Worm (Caenorhabditis elegans) whole organism, L2 larva: Measurements from ENCODE around the gene ZK930.4.

Experiments
- C34F6.9 ChIP-seq: fragments of 150-350 bp; optimal IDR thresholded peaks from 2 replicates; lab custom pipeline; 2014; ENCODE audit warnings: missing biosample characterization, missing genetic modification characterization
- F13H6.1 ChIP-seq: sonication (generic microtip); optimal IDR thresholded peaks from 2 replicates; lab custom pipeline; 2016; ENCODE audit warnings: missing genetic modification characterization, missing compliant biosample characterization
- ZK546.5 ChIP-seq: sonication (generic microtip); optimal IDR thresholded peaks from 2 replicates; lab custom pipeline; 2017; ENCODE audit warnings: missing biosample characterization, missing genetic modification characterization
- alr-1 ChIP-seq: fragments of 150-350 bp; optimal IDR thresholded peaks from 2 replicates; lab custom pipeline; 2014; ENCODE audit warnings: missing biosample characterization, missing genetic modification characterization
- aly-2 ChIP-seq: fragments of 150-350 bp; optimal IDR thresholded peaks from 2 replicates; lab custom pipeline; 2014; ENCODE audit warnings: missing biosample characterization, missing genetic modification characterization
- ama-1 ChIP-seq: fragments of 150-350 bp; optimal IDR thresholded peaks from 2 replicates; lab custom pipeline; 2018; ENCODE audit warnings: inconsistent platforms
- blmp-1 ChIP-seq: sonication (generic microtip); optimal IDR thresholded peaks from 2 replicates; lab custom pipeline; 2017; ENCODE audit warnings: missing genetic modification characterization, mild to moderate bottlenecking, missing compliant biosample characterization, antibody characterized with exemption, moderate library complexity; ENCODE audit not compliant: insufficient read depth
- crh-2 ChIP-seq: sonication (generic microtip); optimal IDR thresholded peaks from 2 replicates; lab custom pipeline; 2017; ENCODE audit warnings: missing biosample characterization, missing genetic modification characterization
- dmd-4 ChIP-seq: sonication (generic microtip); optimal IDR thresholded peaks from 2 replicates; lab custom pipeline; 2017; ENCODE audit warnings: missing biosample characterization, missing genetic modification characterization
- elt-3 ChIP-seq: sonication (generic microtip); optimal IDR thresholded peaks from 2 replicates; lab custom pipeline; 2017; ENCODE audit warnings: missing biosample characterization, missing genetic modification characterization
- fos-1 ChIP-seq: fragments of 150-350 bp; optimal IDR thresholded peaks from 2 replicates; lab custom pipeline; 2014; ENCODE audit warnings: missing biosample characterization, missing genetic modification characterization
- gmeb-1 ChIP-seq: fragments of 150-350 bp; optimal IDR thresholded peaks from 2 replicates; lab custom pipeline; 2014; ENCODE audit warnings: missing biosample characterization, missing genetic modification characterization
- lin-11 ChIP-seq: fragments of 150-350 bp; sonication (generic microtip); optimal IDR thresholded peaks from 2 replicates; lab custom pipeline; 2014; ENCODE audit warnings: missing biosample characterization, missing genetic modification characterization, inconsistent platforms, mixed read lengths
- lin-13 ChIP-seq: fragments of 150-350 bp; optimal IDR thresholded peaks from 2 replicates; lab custom pipeline; 2014; ENCODE audit warnings: missing biosample characterization, missing genetic modification reagents, missing genetic modification characterization
- lsy-2 ChIP-seq, 2 experiments: fragments of 150-350 bp in 1 of 2; sonication (generic microtip) in 1 of 2; optimal IDR thresholded peaks; 2 replicates each; lab custom pipeline; 2014 to 2017; ENCODE audit warnings: missing biosample characterization in 2 of 2, missing genetic modification characterization in 2 of 2
- mab-5 ChIP-seq: fragments of 150-350 bp; optimal IDR thresholded peaks from 2 replicates; lab custom pipeline; 2014; ENCODE audit warnings: missing biosample characterization, missing genetic modification characterization
- mbf-1 ChIP-seq: sonication (generic microtip); optimal IDR thresholded peaks from 2 replicates; lab custom pipeline; 2017; ENCODE audit warnings: missing biosample characterization, missing genetic modification characterization
- mdl-1 ChIP-seq, 2 experiments: fragments of 150-350 bp in 1 of 2; sonication (generic microtip) in 1 of 2; optimal IDR thresholded peaks; 2 replicates each; lab custom pipeline; 2017; ENCODE audit warnings: missing biosample characterization in 2 of 2, missing genetic modification characterization in 2 of 2
- nhr-10 ChIP-seq: sonication (generic microtip); optimal IDR thresholded peaks from 2 replicates; lab custom pipeline; 2017; ENCODE audit warnings: missing biosample characterization, missing genetic modification characterization
- nhr-11 ChIP-seq: fragments of 150-350 bp; optimal IDR thresholded peaks from 2 replicates; lab custom pipeline; 2014; ENCODE audit warnings: missing biosample characterization, missing genetic modification characterization
- nhr-12 ChIP-seq: fragments of 150-350 bp; optimal IDR thresholded peaks from 2 replicates; lab custom pipeline; 2014; ENCODE audit warnings: missing biosample characterization, missing genetic modification characterization
- nhr-129 ChIP-seq: fragments of 150-350 bp; optimal IDR thresholded peaks from 2 replicates; lab custom pipeline; 2014; ENCODE audit warnings: missing biosample characterization, missing genetic modification characterization
- nhr-21 ChIP-seq: fragments of 150-350 bp; optimal IDR thresholded peaks from 2 replicates; lab custom pipeline; 2014; ENCODE audit warnings: missing biosample characterization, missing genetic modification characterization
- nhr-23 ChIP-seq: fragments of 150-350 bp; optimal IDR thresholded peaks from 2 replicates; lab custom pipeline; 2014; ENCODE audit warnings: missing biosample characterization, missing genetic modification reagents, missing genetic modification characterization
- nhr-237 ChIP-seq: fragments of 150-350 bp; optimal IDR thresholded peaks from 2 replicates; lab custom pipeline; 2014; ENCODE audit warnings: missing biosample characterization, missing genetic modification characterization
- nhr-25 ChIP-seq: fragments of 150-350 bp; sonication (generic microtip); optimal IDR thresholded peaks from 3 replicates; lab custom pipeline; 2014; ENCODE audit warnings: missing biosample characterization, missing genetic modification characterization
- nhr-6 ChIP-seq: fragments of 150-350 bp; optimal IDR thresholded peaks from 2 replicates; lab custom pipeline; 2014; ENCODE audit warnings: missing biosample characterization, missing genetic modification characterization
- nhr-77 ChIP-seq: fragments of 150-350 bp; optimal IDR thresholded peaks from 2 replicates; lab custom pipeline; 2014; ENCODE audit warnings: missing biosample characterization, missing genetic modification characterization
- peb-1 ChIP-seq: fragments of 150-350 bp; optimal IDR thresholded peaks from 2 replicates; lab custom pipeline; 2014; ENCODE audit warnings: missing biosample characterization, missing genetic modification characterization
- sem-4 ChIP-seq: fragments of 150-350 bp; optimal IDR thresholded peaks from 2 replicates; lab custom pipeline; 2014; ENCODE audit warnings: missing biosample characterization, missing genetic modification reagents, missing genetic modification characterization
- skn-1 ChIP-seq: sonication (generic microtip); optimal IDR thresholded peaks from 2 replicates; lab custom pipeline; 2017; ENCODE audit warnings: missing biosample characterization, missing genetic modification characterization
- sma-9 ChIP-seq, 2 experiments: fragments of 150-350 bp in 1 of 2; sonication (generic microtip) in 1 of 2; optimal IDR thresholded peaks; 2 replicates each; lab custom pipeline; 2014 to 2016; ENCODE audit warnings: missing genetic modification characterization in 2 of 2, mild to moderate bottlenecking in 1 of 2, missing biosample characterization in 1 of 2, missing compliant biosample characterization in 1 of 2, missing genetic modification reagents in 1 of 2, moderate library complexity in 1 of 2
- snpc-4 ChIP-seq: fragments of 150-350 bp; optimal IDR thresholded peaks from 2 replicates; lab custom pipeline; 2014; ENCODE audit warnings: missing biosample characterization, missing genetic modification characterization
- unc-39 ChIP-seq: fragments of 150-350 bp; optimal IDR thresholded peaks from 2 replicates; lab custom pipeline; 2014; ENCODE audit warnings: missing biosample characterization, missing genetic modification characterization
- unc-55 ChIP-seq: fragments of 150-350 bp; sonication (generic microtip); optimal IDR thresholded peaks from 3 replicates; lab custom pipeline; 2014; ENCODE audit warnings: missing biosample characterization, missing genetic modification reagents, missing genetic modification characterization
- unc-62 ChIP-seq: fragments of 150-350 bp; optimal IDR thresholded peaks from 2 replicates; lab custom pipeline; 2014; ENCODE audit warnings: missing biosample characterization, missing genetic modification reagents, missing genetic modification characterization
- zag-1 ChIP-seq: fragments of 150-350 bp; optimal IDR thresholded peaks from 2 replicates; lab custom pipeline; 2014; ENCODE audit warnings: missing biosample characterization, missing genetic modification characterization
- ztf-1 ChIP-seq: fragments of 200-800 bp; sonication (Bioruptor generic); conservative IDR thresholded peaks from 2 replicates; pipeline ENCODE4 v1.3.6; 2022; ENCODE audit warnings: missing genetic modification characterization, missing compliant biosample characterization
- ztf-11 ChIP-seq: sonication (generic microtip); optimal IDR thresholded peaks from 2 replicates; lab custom pipeline; 2017; ENCODE audit warnings: missing biosample characterization, missing genetic modification characterization

ZK930.4 gene

DNA sequence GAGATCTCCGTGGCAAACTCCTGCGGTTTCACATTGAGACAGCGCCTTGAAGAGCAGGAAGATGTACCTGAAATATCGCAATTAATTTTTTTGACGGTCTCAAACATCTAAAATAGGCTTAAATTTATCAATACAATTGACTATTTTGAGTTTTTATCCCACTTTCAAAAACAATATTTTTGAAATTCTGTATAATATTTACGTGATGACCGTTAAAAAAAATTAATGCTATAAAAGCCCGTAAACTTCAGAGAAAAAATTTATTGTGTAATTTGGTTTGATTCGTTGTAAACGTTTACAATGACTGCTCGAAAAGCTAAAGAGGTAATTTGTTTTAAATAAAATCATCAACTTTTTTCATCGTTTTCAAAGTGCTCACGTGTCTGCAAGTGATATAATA is 8.0 kb downstream of the ZK930.4 start, which contains the start of gene ZK930.7:
TSS of gene ZK930.7 (plus strand) at position 301 of the 400 bp plus-strand sequence.
- no peak for TF ChIP-seq nhr-23 (tag; lab: Kevin White, UChicago)
- no peak for TF ChIP-seq unc-62 (GFP tag; lab: Kevin White, UChicago)
- no peak for TF ChIP-seq zag-1 (tag; lab: Kevin White, UChicago)
- no peak for TF ChIP-seq nhr-11 (tag; lab: Kevin White, UChicago)
- no peak for TF ChIP-seq lsy-2 (tag; optimal IDR thresholded peaks at IDR 0.05; lab: Kevin White, UChicago)
- no peak for TF ChIP-seq alr-1
- TF ChIP-seq ztf-1: no peak
- no peak for TF ChIP-seq C34F6.9 (tag; lab: Kevin White, UChicago)
- TF ChIP-seq blmp-1 (tag; lab: Kevin White, UChicago): no peak
- no peak for TF ChIP-seq unc-39 (tag; lab: Kevin White, UChicago)
- no peak for TF ChIP-seq sma-9 (GFP tag; optimal IDR thresholded peaks at IDR 0.05; lab: Kevin White, UChicago)
- no peak for TF ChIP-seq sma-9 (tag; optimal IDR thresholded peaks at IDR 0.05; lab: Kevin White, UChicago)

DNA sequence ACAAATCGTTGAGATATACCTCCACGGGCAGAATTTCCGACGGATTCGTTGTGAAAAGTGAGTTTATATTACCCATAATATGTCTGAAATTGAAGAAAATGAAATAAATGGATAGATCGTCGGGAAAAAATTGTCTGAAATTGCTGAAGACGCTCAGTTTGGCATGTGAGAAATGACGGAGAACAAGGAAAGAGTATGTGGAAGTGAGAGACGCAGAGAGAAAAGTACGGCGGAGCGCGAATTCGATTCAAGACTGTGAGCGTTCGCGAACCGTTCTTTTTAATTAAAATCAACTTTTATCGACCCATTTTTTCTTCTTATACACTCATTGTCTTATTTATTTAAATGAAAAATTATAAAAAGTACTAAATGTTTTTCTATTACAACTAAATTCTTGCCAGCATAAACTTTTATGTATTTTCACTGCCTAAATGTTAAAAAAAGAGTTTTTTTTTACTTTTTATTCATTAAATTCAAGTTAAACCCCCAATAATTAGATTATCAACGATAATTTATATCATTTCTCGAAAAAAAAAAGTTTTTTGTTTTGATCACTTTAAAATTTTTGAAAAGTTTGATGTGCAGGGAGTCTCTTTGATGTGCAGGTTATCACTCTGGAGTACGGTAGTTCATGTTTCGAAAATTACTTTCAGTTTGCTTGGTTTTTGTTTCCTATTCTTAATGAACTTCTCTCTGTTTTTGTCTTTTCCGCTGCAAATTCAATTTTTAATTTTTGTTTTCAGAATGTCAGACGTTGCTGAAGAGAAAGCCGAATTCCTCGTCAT is 9.6 kb downstream of the ZK930.4 start, which contains the start of the genes vps-15 and hmg-12:
TSS of gene vps-15 (minus strand) at position 83 of the 785 bp plus-strand sequence.
TSS of gene hmg-12 (plus strand) at position 744 of the 785 bp plus-strand sequence.
- TF ChIP-seq blmp-1 (tag; lab: Kevin White, UChicago): no peak
- no peak for TF ChIP-seq snpc-4
- no peak for TF ChIP-seq nhr-6 (tag; lab: Kevin White, UChicago)
- no peak for TF ChIP-seq nhr-237
- TF ChIP-seq gmeb-1 (tag; lab: Kevin White, UChicago): no peak
- no peak for TF ChIP-seq nhr-77 (tag; lab: Kevin White, UChicago)
- TF ChIP-seq nhr-25 (tag; lab: Kevin White, UChicago): no peak
- peak; percentile 62 for TF ChIP-seq ZK546.5 (tag; lab: Kevin White, UChicago)
- TF ChIP-seq dmd-4 (tag; lab: Kevin White, UChicago): no peak
- TF ChIP-seq nhr-129 (tag; lab: Kevin White, UChicago): no peak
- TF ChIP-seq elt-3: no peak
- no peak for TF ChIP-seq ztf-11 (tag; lab: Kevin White, UChicago)
- TF ChIP-seq sma-9 (GFP tag; optimal IDR thresholded peaks at IDR 0.05; lab: Kevin White, UChicago): no peak
- no peak for TF ChIP-seq sma-9 (tag; optimal IDR thresholded peaks at IDR 0.05; lab: Kevin White, UChicago)
- peak; percentile 46 for TF ChIP-seq C34F6.9 (tag; lab: Kevin White, UChicago)
- TF ChIP-seq mdl-1 (tag; optimal IDR thresholded peaks at IDR 0.05; lab: Kevin White, UChicago): no peak
- no peak for TF ChIP-seq skn-1 (tag; lab: Kevin White, UChicago)
- no peak for TF ChIP-seq fos-1 (tag; lab: Kevin White, UChicago)
- TF ChIP-seq mab-5: no peak
- no peak for TF ChIP-seq nhr-10 (tag; lab: Kevin White, UChicago)
- no peak for TF ChIP-seq mbf-1 (tag; lab: Kevin White, UChicago)
- TF ChIP-seq F13H6.1 (tag; lab: Kevin White, UChicago): no peak
- TF ChIP-seq nhr-11 (tag; lab: Kevin White, UChicago): no peak
- no peak for TF ChIP-seq crh-2 (tag; lab: Kevin White, UChicago)
- peak; percentile 3 to 90 for TF ChIP-seq lsy-2 (tag; optimal IDR thresholded peaks at IDR 0.05; lab: Kevin White, UChicago)
- TF ChIP-seq aly-2 (tag; lab: Kevin White, UChicago): no peak
- TF ChIP-seq alr-1: no peak
- no peak for TF ChIP-seq nhr-23 (tag; lab: Kevin White, UChicago)
- no peak for TF ChIP-seq lin-13 (GFP tag; lab: Kevin White, UChicago)
- TF ChIP-seq lin-11 (tag; lab: Kevin White, UChicago): no peak
- no peak for TF ChIP-seq ama-1 (lab: Kevin White, UChicago)
- TF ChIP-seq nhr-21 (tag; lab: Kevin White, UChicago): no peak
- TF ChIP-seq sem-4 (tag; lab: Kevin White, UChicago): no peak
- TF ChIP-seq unc-55: peak; percentile 41
- no peak for TF ChIP-seq nhr-12 (tag; lab: Kevin White, UChicago)
- TF ChIP-seq ztf-1: no peak
- TF ChIP-seq peb-1: no peak
